Fruit fly (Drosophila melanogaster): Measurements from ENCODE around the gene Dref.

Gene Dref

dm6 chr2L:9918020-9918959, 48.7 kb downstream of the Dref start, which contains the start of the genes CG5885 and CG4598 (continued):
- TF ChIP-seq Doc3 (GFP tag; IDR thresholded peaks at IDR 0.05; ENCODE audit: partially characterized antibody) (peak; percentile 59; the same call in 2 of the 3 replicates), Rx (GFP tag; IDR thresholded peaks at IDR 0.05) (peak; percentile 35; the same call in 1 of the 2 replicates), HLH54F (GFP tag; optimal IDR thresholded peaks at IDR 0.05) (peak; percentile 41), phol (tag; optimal IDR thresholded peaks at IDR 0.05) (peak; percentile 69), NK7.1 (GFP tag; optimal IDR thresholded peaks at IDR 0.05) (no peak), CG10147 (GFP tag; optimal IDR thresholded peaks at IDR 0.05) (peak; percentile 25), Chrac-16 (GFP tag; optimal IDR thresholded peaks at IDR 0.05) (peak; percentile 70), amos (GFP tag; IDR thresholded peaks at IDR 0.05; ENCODE audit: partially characterized antibody) (peak; percentile 85), CG13624 (GFP tag; optimal IDR thresholded peaks at IDR 0.05) (peak; percentile 32), CG32772 (GFP tag; IDR thresholded peaks at IDR 0.05) (peak; percentile 28; the same call in 1 of the 2 replicates), CG12104 (GFP tag; optimal IDR thresholded peaks at IDR 0.05) (peak; percentile 45), CG10565 (GFP tag; optimal IDR thresholded peaks at IDR 0.05) (no peak), YL-1 (GFP tag; optimal IDR thresholded peaks at IDR 0.05) (peak; percentile 89), CG3847 (GFP tag; IDR thresholded peaks at IDR 0.05) (peak; percentile 59), lmd (GFP tag; IDR thresholded peaks at IDR 0.05) (peak; percentile 60; the same call in 1 of the 2 replicates), lab (GFP tag; optimal IDR thresholded peaks at IDR 0.05) (peak; percentile 40), nom (GFP tag; optimal IDR thresholded peaks at IDR 0.05) (peak; percentile 96), CG3995 (GFP tag; optimal IDR thresholded peaks at IDR 0.05) (no peak), CG5953 (GFP tag; IDR thresholded peaks at IDR 0.05) (no peak), crol (GFP tag; IDR thresholded peaks at IDR 0.05) (no peak), Ets97D (GFP tag; optimal IDR thresholded peaks at IDR 0.05) (peak; percentile 87), ttk (GFP tag; IDR thresholded peaks at IDR 0.05) (no peak; the same call in 1 of the 2 replicates), CG13775 (GFP tag; optimal IDR thresholded peaks at IDR 0.05) (peak; percentile 72), CG9876 (GFP tag; optimal IDR thresholded peaks at IDR 0.05) (no peak), Hr3 (GFP tag; optimal IDR thresholded peaks at IDR 0.05) (peak; percentile 72), Dfd (GFP tag; optimal IDR thresholded peaks at IDR 0.05) (no peak), usp (GFP tag; optimal IDR thresholded peaks at IDR 0.05) (no peak), CG4360 (GFP tag; IDR thresholded peaks at IDR 0.05) (no peak), pros (GFP tag; optimal IDR thresholded peaks at IDR 0.05) (no peak), exex (tag; optimal IDR thresholded peaks at IDR 0.05) (peak; percentile 44), eve (GFP tag; optimal IDR thresholded peaks at IDR 0.05) (no peak), CG9215 (GFP tag; IDR thresholded peaks at IDR 0.05) (0 out of 2 replicates have a peak, but pooled peaks have one; percentile 13), pita (GFP tag; optimal IDR thresholded peaks at IDR 0.05) (no peak), esg (GFP tag; conservative IDR thresholded peaks at IDR 0.05) (peak; percentile 37; the same call in 1 of the 2 replicates), kah (GFP tag; optimal IDR thresholded peaks at IDR 0.05) (peak; percentile 59), CG2202 (tag; optimal IDR thresholded peaks at IDR 0.05) (peak; percentile 47), ems (GFP tag; optimal IDR thresholded peaks at IDR 0.05) (peak; percentile 11), schlank (tag; optimal IDR thresholded peaks at IDR 0.05) (peak; percentile 50), MBD-R2 (GFP tag; IDR thresholded peaks at IDR 0.05) (peak; percentile 66), vvl (GFP tag; IDR thresholded peaks at IDR 0.05) (peak; percentile 81), Atf-2 (GFP tag; optimal IDR thresholded peaks at IDR 0.05) (no peak), dimm (GFP tag; IDR thresholded peaks at IDR 0.05) (no peak), Dref (GFP tag; IDR thresholded peaks at IDR 0.05) (peak; percentile 94), tap (tag; optimal IDR thresholded peaks at IDR 0.05) (peak; percentile 45), CG16813 (GFP tag; IDR thresholded peaks at IDR 0.05; ENCODE audit: partially characterized antibody) (peak; percentile 83), E2f2 (GFP tag; IDR thresholded peaks at IDR 0.05) (peak; percentile 95), Nf-YA (GFP tag; IDR thresholded peaks at IDR 0.05) (no peak), pan (optimal IDR thresholded peaks at IDR 0.05) (no peak), pan (GFP tag; optimal IDR thresholded peaks at IDR 0.05 in 1 of 2, IDR thresholded peaks at IDR 0.05 in 1 of 2) (peak in 1 of 2 experiments; percentile 64)

All from whole organism, embryonic.